Worm (Caenorhabditis elegans): ENCODE data around the gene C31H1.2.

- TF ChIP-seq arid-1 (GFP tag; conservative IDR thresholded peaks at IDR 0.05) = no peak
- no peak for TF ChIP-seq unc-62 (GFP tag; optimal IDR thresholded peaks at IDR 0.05 in 1 of 2)
- no peak for TF ChIP-seq unc-62 (tag; optimal IDR thresholded peaks at IDR 0.05)
- TF ChIP-seq R02D3.7 (tag; optimal IDR thresholded peaks at IDR 0.05) = no peak
- TF ChIP-seq mxl-2 (GFP tag; conservative IDR thresholded peaks at IDR 0.05) = no peak
- TF ChIP-seq hlh-30 (tag; optimal IDR thresholded peaks at IDR 0.05; ENCODE audit: insufficient read depth) = no peak
- TF ChIP-seq ces-1 (GFP tag; optimal IDR thresholded peaks at IDR 0.05) = no peak
- no peak for TF ChIP-seq fkh-10 (GFP tag; optimal IDR thresholded peaks at IDR 0.05)
- TF ChIP-seq skn-1 (tag; optimal IDR thresholded peaks at IDR 0.05) = no peak
These were observed 25.4 kb downstream of the C31H1.2 start for ce11 chrIV:5816466-5816865.
